Worm (Caenorhabditis elegans) whole organism, late embryonic: ENCODE data around the gene AH9.1.

Source experiments
- C08G9.2 ChIP-seq: sonication (generic microtip); optimal IDR thresholded peaks from 2 replicates; lab custom pipeline; 2016; ENCODE audit warnings: mild to moderate bottlenecking, missing genetic modification characterization, moderate library complexity, missing compliant biosample characterization
- C38D4.7 ChIP-seq: fragments of 200-800 bp; sonication (Bioruptor generic); optimal IDR thresholded peaks from 2 replicates; lab custom pipeline; 2018; ENCODE audit warnings: mild to moderate bottlenecking, missing genetic modification characterization, moderate library complexity, missing compliant biosample characterization
- F13H6.1 ChIP-seq: sonication (generic microtip); optimal IDR thresholded peaks from 2 replicates; lab custom pipeline; 2016; ENCODE audit warnings: missing genetic modification characterization, missing compliant biosample characterization
- K02D7.2 ChIP-seq: sonication (generic microtip); optimal IDR thresholded peaks from 2 replicates; lab custom pipeline; 2017; ENCODE audit warnings: mild to moderate bottlenecking, missing genetic modification characterization, missing compliant biosample characterization
- K09A11.1 ChIP-seq: sonication (generic microtip); optimal IDR thresholded peaks from 2 replicates; lab custom pipeline; 2017; ENCODE audit warnings: antibody characterized with exemption, mild to moderate bottlenecking, missing genetic modification characterization, missing compliant biosample characterization; ENCODE audit not compliant: insufficient read depth
- T23F11.4 ChIP-seq: fragments of 200-800 bp; sonication (Bioruptor generic); optimal IDR thresholded peaks from 2 replicates; lab custom pipeline; 2018; ENCODE audit warnings: mild to moderate bottlenecking, missing genetic modification characterization, missing compliant biosample characterization
- ama-1 ChIP-seq: fragments of 150-350 bp; optimal IDR thresholded peaks from 2 replicates; lab custom pipeline; 2014
- ceh-14 ChIP-seq: sonication (generic microtip); optimal IDR thresholded peaks from 2 replicates; lab custom pipeline; 2016; ENCODE audit warnings: missing genotype, missing genetic modification characterization, missing compliant biosample characterization
- ceh-18 ChIP-seq: sonication (generic microtip); optimal IDR thresholded peaks from 2 replicates; lab custom pipeline; 2016; ENCODE audit warnings: missing genetic modification characterization, missing compliant biosample characterization
- ceh-19 ChIP-seq: fragments of 200-800 bp; sonication (Bioruptor generic); optimal IDR thresholded peaks from 2 replicates; lab custom pipeline; 2018; ENCODE audit warnings: mild to moderate bottlenecking, missing genetic modification characterization, missing compliant biosample characterization
- ceh-24 ChIP-seq: sonication (generic microtip); optimal IDR thresholded peaks from 2 replicates; lab custom pipeline; 2016; ENCODE audit warnings: mild to moderate bottlenecking, missing genetic modification characterization, missing compliant biosample characterization
- ceh-34 ChIP-seq: sonication (generic microtip); optimal IDR thresholded peaks from 2 replicates; lab custom pipeline; 2016; ENCODE audit warnings: mild to moderate bottlenecking, missing genetic modification characterization, missing compliant biosample characterization
- ceh-45 ChIP-seq: fragments of 200-800 bp; sonication (Bioruptor generic); IDR thresholded peaks from 2 replicates; pipeline ENCODE4 v1.3.6; 2022; ENCODE audit warnings: missing genetic modification reagents, missing genetic modification characterization, missing compliant biosample characterization
- ceh-48 ChIP-seq: sonication (generic microtip); optimal IDR thresholded peaks from 2 replicates; lab custom pipeline; 2016; ENCODE audit warnings: missing genetic modification characterization, inconsistent platforms, missing compliant biosample characterization
- ceh-6 ChIP-seq: fragments of 200-800 bp; sonication (Bioruptor generic); optimal IDR thresholded peaks from 2 replicates; lab custom pipeline; 2018; ENCODE audit warnings: mild to moderate bottlenecking, missing genetic modification characterization, missing compliant biosample characterization
- ceh-9 ChIP-seq: sonication (generic microtip); optimal IDR thresholded peaks from 2 replicates; lab custom pipeline; 2016; ENCODE audit warnings: mild to moderate bottlenecking, missing genetic modification characterization, inconsistent platforms, missing compliant biosample characterization
- che-1 ChIP-seq: sonication (generic microtip); optimal IDR thresholded peaks from 2 replicates; lab custom pipeline; 2016; ENCODE audit warnings: mild to moderate bottlenecking, missing genetic modification characterization, missing compliant biosample characterization
- elt-2 ChIP-seq: sonication (generic microtip); optimal IDR thresholded peaks from 2 replicates; lab custom pipeline; 2016; ENCODE audit warnings: missing genetic modification reagents, missing genetic modification characterization, missing compliant biosample characterization
- fax-1 ChIP-seq: sonication (generic microtip); optimal IDR thresholded peaks from 2 replicates; lab custom pipeline; 2016; ENCODE audit warnings: missing genotype, missing genetic modification characterization, missing compliant biosample characterization
- fkh-6 ChIP-seq: sonication (generic microtip); optimal IDR thresholded peaks from 2 replicates; lab custom pipeline; 2016; ENCODE audit warnings: missing genetic modification characterization, missing compliant biosample characterization
- gmeb-2 ChIP-seq: sonication (generic microtip); optimal IDR thresholded peaks from 2 replicates; lab custom pipeline; 2016; ENCODE audit warnings: missing genetic modification characterization, inconsistent platforms, missing compliant biosample characterization
- hlh-15 ChIP-seq: sonication (generic microtip); optimal IDR thresholded peaks from 2 replicates; lab custom pipeline; 2016; ENCODE audit warnings: missing genetic modification characterization, missing compliant biosample characterization
- hlh-30 ChIP-seq: sonication (generic microtip); optimal IDR thresholded peaks from 2 replicates; lab custom pipeline; 2017; ENCODE audit warnings: antibody characterized with exemption, missing genetic modification characterization, missing compliant biosample characterization; ENCODE audit not compliant: insufficient read depth
- hlh-6 ChIP-seq: sonication (generic microtip); optimal IDR thresholded peaks from 2 replicates; lab custom pipeline; 2016; ENCODE audit warnings: missing genotype, missing genetic modification characterization, missing compliant biosample characterization
- lim-6 ChIP-seq: sonication (generic microtip); optimal IDR thresholded peaks from 2 replicates; lab custom pipeline; 2016; ENCODE audit warnings: missing genetic modification characterization, missing compliant biosample characterization
- madf-2 ChIP-seq: sonication (generic microtip); optimal IDR thresholded peaks from 2 replicates; lab custom pipeline; 2017; ENCODE audit warnings: missing genetic modification characterization, missing compliant biosample characterization
- mec-3 ChIP-seq: sonication (generic microtip); optimal IDR thresholded peaks from 2 replicates; lab custom pipeline; 2016; ENCODE audit warnings: borderline replicate concordance, missing genetic modification characterization, missing compliant biosample characterization
- nfya-1 ChIP-seq: sonication (generic microtip); optimal IDR thresholded peaks from 2 replicates; lab custom pipeline; 2017; ENCODE audit warnings: missing genetic modification characterization, mild to moderate bottlenecking, missing compliant biosample characterization, antibody characterized with exemption, moderate library complexity
- nhr-11 ChIP-seq: fragments of 150-350 bp; optimal IDR thresholded peaks from 2 replicates; lab custom pipeline; 2014; ENCODE audit warnings: missing biosample characterization, missing genetic modification characterization
- npax-4 ChIP-seq: sonication (generic microtip); optimal IDR thresholded peaks from 2 replicates; lab custom pipeline; 2016; ENCODE audit warnings: missing genetic modification characterization, missing compliant biosample characterization
- pag-3 ChIP-seq: sonication (generic microtip); optimal IDR thresholded peaks from 2 replicates; lab custom pipeline; 2016; ENCODE audit warnings: missing compliant biosample characterization, missing genetic modification characterization, borderline replicate concordance
- pat-9 ChIP-seq: fragments of 200-800 bp; sonication (Bioruptor generic); optimal IDR thresholded peaks from 2 replicates; lab custom pipeline; 2018; ENCODE audit warnings: mild to moderate bottlenecking, missing genetic modification characterization, moderate library complexity, missing compliant biosample characterization
- pha-4 ChIP-seq: fragments of 150-350 bp; optimal IDR thresholded peaks from 2 replicates; lab custom pipeline; 2018; ENCODE audit warnings: missing biosample characterization, missing genetic modification reagents, missing genetic modification characterization
- pros-1 ChIP-seq: fragments of 150-350 bp; optimal IDR thresholded peaks from 2 replicates; lab custom pipeline; 2014; ENCODE audit warnings: missing biosample characterization, missing genetic modification reagents, missing genetic modification characterization
- ref-2 ChIP-seq: sonication (generic microtip); optimal IDR thresholded peaks from 2 replicates; lab custom pipeline; 2016; ENCODE audit warnings: missing genetic modification characterization, missing compliant biosample characterization
- rnt-1 ChIP-seq: sonication (generic microtip); optimal IDR thresholded peaks from 2 replicates; lab custom pipeline; 2016; ENCODE audit warnings: missing genetic modification characterization, missing compliant biosample characterization
- sdc-2 ChIP-seq: sonication (generic microtip); optimal IDR thresholded peaks from 2 replicates; lab custom pipeline; 2016; ENCODE audit warnings: missing genotype, missing genetic modification characterization, missing compliant biosample characterization
- sox-4 ChIP-seq: sonication (generic microtip); optimal IDR thresholded peaks from 2 replicates; lab custom pipeline; 2017; ENCODE audit warnings: mild to moderate bottlenecking, missing genetic modification characterization, inconsistent platforms, missing compliant biosample characterization
- syd-9 ChIP-seq: sonication (generic microtip); optimal IDR thresholded peaks from 2 replicates; lab custom pipeline; 2016; ENCODE audit warnings: mild to moderate bottlenecking, missing genetic modification characterization, moderate library complexity, missing compliant biosample characterization
- tbx-2 ChIP-seq: sonication (generic microtip); optimal IDR thresholded peaks from 2 replicates; lab custom pipeline; 2016; ENCODE audit warnings: missing genetic modification characterization, missing compliant biosample characterization
- ttx-3 ChIP-seq: sonication (generic microtip); optimal IDR thresholded peaks from 2 replicates; lab custom pipeline; 2016; ENCODE audit warnings: missing genetic modification reagents, missing genetic modification characterization, missing compliant biosample characterization
- unc-3 ChIP-seq, 2 experiments: fragments of 200-800 bp in 1 of 2; sonication (Bioruptor generic) in 1 of 2; sonication (generic microtip) in 1 of 2; conservative IDR thresholded peaks in 1 of 2; optimal IDR thresholded peaks in 1 of 2; 2 replicates each; pipeline versions ENCODE4 v1.3.6 to Lab custom; 2016 to 2022; ENCODE audit warnings: missing compliant biosample characterization in 2 of 2, missing genetic modification characterization in 2 of 2, missing genetic modification reagents in 1 of 2
- unc-55 ChIP-seq: sonication (generic microtip); optimal IDR thresholded peaks from 2 replicates; lab custom pipeline; 2017; ENCODE audit warnings: missing biosample characterization, missing genetic modification reagents, missing genetic modification characterization
- unc-86 ChIP-seq: sonication (generic microtip); optimal IDR thresholded peaks from 2 replicates; lab custom pipeline; 2016; ENCODE audit warnings: missing genetic modification characterization, missing compliant biosample characterization
- ztf-16 ChIP-seq: sonication (generic microtip); optimal IDR thresholded peaks from 2 replicates; lab custom pipeline; 2017; ENCODE audit warnings: missing genetic modification characterization, missing compliant biosample characterization

AH9.1 gene

DNA sequence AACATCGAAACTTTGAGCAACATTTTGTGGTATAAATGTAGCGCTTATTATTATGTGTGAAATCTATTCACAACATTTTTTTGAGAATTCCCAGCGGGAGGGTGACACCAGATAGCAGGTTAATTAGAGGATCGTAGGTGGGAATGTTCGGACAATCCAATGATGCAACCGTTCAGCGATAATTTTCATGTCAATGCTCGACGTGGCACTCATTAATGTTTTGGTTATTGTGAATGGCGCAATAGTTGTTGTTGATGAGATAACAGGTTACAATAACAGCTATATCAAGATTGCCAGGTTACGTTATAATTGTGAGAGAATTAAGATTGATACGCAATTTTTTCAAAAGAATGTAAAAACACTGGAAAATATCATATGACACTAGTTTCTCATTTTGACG lies 15.5 kb downstream of the AH9.1 start:
- TF ChIP-seq K09A11.1 = no peak
- TF ChIP-seq ceh-34 = no peak
- no peak for TF ChIP-seq nfya-1
- TF ChIP-seq C08G9.2 (tag; lab: Kevin White, UChicago) = no peak
- no peak for TF ChIP-seq rnt-1 (tag; lab: Kevin White, UChicago)
- peak; percentile 44 for TF ChIP-seq elt-2

DNA sequence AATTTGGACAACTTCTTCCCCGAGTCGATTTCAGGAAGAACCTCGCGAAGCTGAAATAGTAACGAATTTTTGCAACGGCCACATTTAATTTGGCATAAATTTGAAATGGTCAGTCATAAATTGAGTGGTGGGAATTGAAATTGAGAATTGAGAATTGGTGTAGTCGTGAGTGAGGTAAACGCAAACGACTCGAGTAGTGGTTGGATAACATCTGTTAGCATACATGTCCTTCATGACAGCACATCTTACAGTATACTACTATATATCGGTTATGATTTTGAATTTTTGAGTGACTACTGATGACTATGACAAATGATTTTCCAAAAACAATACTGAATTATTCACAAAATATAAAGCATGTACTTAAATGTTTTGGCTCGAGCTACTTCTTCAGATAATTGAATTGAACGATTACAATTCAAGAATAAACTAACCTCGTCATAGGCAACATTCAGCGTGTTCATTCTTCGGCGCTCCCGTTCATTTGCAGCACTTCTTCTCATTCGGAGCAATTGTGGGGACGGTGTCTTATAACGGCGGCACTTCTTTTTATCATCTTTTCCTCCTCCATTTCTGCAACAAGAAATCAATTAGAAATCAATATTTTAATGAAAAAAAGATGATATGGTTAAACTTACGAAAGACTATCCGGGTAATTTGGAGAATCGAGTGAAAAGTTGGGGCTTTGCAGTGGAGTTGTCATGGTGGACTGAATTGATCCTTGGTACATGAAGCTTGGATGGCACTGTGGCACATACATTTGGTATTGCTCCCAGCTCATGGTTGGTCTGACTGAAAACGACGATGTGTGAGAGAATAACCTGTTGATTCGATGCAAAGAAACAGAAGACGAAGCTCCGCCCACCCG lies 17.3 kb downstream of the AH9.1 start, which contains the start of gene lin-32:
lin-32 (minus strand) TSS at position 818 of the 868 bp plus-strand sequence.
- TF ChIP-seq unc-3 (GFP tag; conservative IDR thresholded peaks at IDR 0.05; lab: Robert Waterston, UW) (no peak), unc-3 (tag; optimal IDR thresholded peaks at IDR 0.05; lab: Kevin White, UChicago) (no peak)

DNA sequence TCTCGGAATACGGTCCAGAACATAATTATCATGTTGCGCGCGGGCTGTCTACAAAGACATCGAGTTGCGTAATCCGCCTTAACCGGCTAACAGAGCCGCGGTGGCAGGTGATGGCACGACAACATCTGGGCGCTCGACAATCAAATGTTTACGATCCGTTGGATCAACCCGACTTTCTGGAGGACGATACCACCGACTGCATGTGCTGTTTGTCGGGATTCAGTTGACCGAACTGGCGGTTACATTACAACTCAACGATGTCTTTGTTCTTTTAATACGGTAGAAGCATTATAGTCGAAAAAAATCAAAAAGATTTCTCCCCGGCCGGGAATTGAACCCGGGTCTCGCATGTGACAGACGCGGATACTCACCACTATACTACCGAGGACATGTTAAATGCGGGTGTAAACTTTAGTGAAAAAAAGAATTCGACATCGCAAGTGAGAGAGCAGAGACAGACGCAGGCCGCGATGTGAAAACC lies 19.9 kb downstream of the AH9.1 start:
- TF ChIP-seq ceh-18 = peak; percentile 75
- TF ChIP-seq ceh-34 = peak; percentile 74
- TF ChIP-seq sox-4 = peak; percentile 79
- peak; percentile 62 for TF ChIP-seq nfya-1
- TF ChIP-seq ztf-16 (tag; lab: Kevin White, UChicago) = peak; percentile 59
- peak; percentile 69 for TF ChIP-seq ceh-9 (tag; lab: Kevin White, UChicago)
- no peak for TF ChIP-seq lim-6 (tag; lab: Kevin White, UChicago)
- TF ChIP-seq npax-4 (tag; lab: Kevin White, UChicago) = peak; percentile 52
- TF ChIP-seq mec-3 (tag; lab: Kevin White, UChicago) = peak; percentile 11
- TF ChIP-seq hlh-15 (tag; lab: Kevin White, UChicago) = peak; percentile 22
- TF ChIP-seq C38D4.7 (GFP tag; lab: Kevin White, UChicago) = peak; percentile 81
- TF ChIP-seq F13H6.1 (tag; lab: Kevin White, UChicago) = peak; percentile 63
- peak; percentile 73 for TF ChIP-seq elt-2
- TF ChIP-seq T23F11.4 = peak; percentile 59
- TF ChIP-seq K02D7.2 = peak; percentile 44
- no peak for TF ChIP-seq unc-86 (tag; lab: Kevin White, UChicago)
- TF ChIP-seq gmeb-2 (tag; lab: Kevin White, UChicago) = peak; percentile 72
- TF ChIP-seq pag-3 = peak; percentile 55
- peak; percentile 69 for TF ChIP-seq ceh-48 (tag; lab: Kevin White, UChicago)
- TF ChIP-seq unc-55 (GFP tag; lab: Kevin White, UChicago) = no peak
- peak; percentile 80 for TF ChIP-seq ceh-6 (GFP tag; lab: Kevin White, UChicago)
- TF ChIP-seq fkh-6 = peak; percentile 73
- peak; percentile 85 for TF ChIP-seq ceh-14 (tag; lab: Kevin White, UChicago)
- TF ChIP-seq syd-9 (tag; lab: Kevin White, UChicago) = peak; percentile 78
- no peak for TF ChIP-seq ama-1 (lab: Kevin White, UChicago)
- peak; percentile 79 for TF ChIP-seq fax-1 (tag; lab: Kevin White, UChicago)
- TF ChIP-seq nhr-11 (tag; lab: Kevin White, UChicago) = no peak
- peak; percentile 78 for TF ChIP-seq che-1 (tag; lab: Kevin White, UChicago)
- peak; percentile 82 for TF ChIP-seq sdc-2 (tag; lab: Kevin White, UChicago)
- TF ChIP-seq ceh-19 (GFP tag; lab: Kevin White, UChicago) = peak; percentile 88
- no peak for TF ChIP-seq pros-1 (tag; lab: Kevin White, UChicago)
- TF ChIP-seq tbx-2 (tag; lab: Kevin White, UChicago) = peak; percentile 73
- TF ChIP-seq madf-2 (tag; lab: Kevin White, UChicago) = peak; percentile 53
- no peak for TF ChIP-seq pha-4 (tag; lab: Kevin White, UChicago)
- peak; percentile 67 for TF ChIP-seq ttx-3
- peak; percentile 52 for TF ChIP-seq ref-2
- TF ChIP-seq pat-9 (tag; lab: Kevin White, UChicago) = peak; percentile 81
- peak; percentile 88 for TF ChIP-seq hlh-30
- peak; percentile 74 for TF ChIP-seq K09A11.1
- peak; percentile 82 for TF ChIP-seq ceh-45 (GFP tag; lab: Robert Waterston, UW)
- peak; percentile 20 for TF ChIP-seq ceh-24 (tag; lab: Kevin White, UChicago)
- TF ChIP-seq hlh-6 (tag; lab: Kevin White, UChicago) = peak; percentile 66
